Worm (Caenorhabditis elegans): Measurements from ENCODE around the gene F54F7.3.

F54F7.3 gene

ce11 chrX:11816825-11817224, 33.2 kb downstream of the F54F7.3 start:
- TF ChIP-seq flt-1 (GFP tag; IDR thresholded peaks at IDR 0.05) (no peak), cog-1 (tag; optimal IDR thresholded peaks at IDR 0.05) (no peak), klf-2 (GFP tag; conservative IDR thresholded peaks at IDR 0.05) (no peak), tab-1 (GFP tag; IDR thresholded peaks at IDR 0.05) (no peak), T22C8.4 (GFP tag; IDR thresholded peaks at IDR 0.05) (no peak), ref-1 (GFP tag; conservative IDR thresholded peaks at IDR 0.05) (no peak), med-1 (GFP tag; optimal IDR thresholded peaks at IDR 0.05; ENCODE audit: insufficient read depth) (no peak), ztf-29 (GFP tag; IDR thresholded peaks at IDR 0.05) (no peak), ztf-23 (GFP tag; IDR thresholded peaks at IDR 0.05) (no peak)

ce11 chrX:11814667-11815066, 35.3 kb downstream of the F54F7.3 start, which contains the start of gene C34E11.2:
TSS of gene C34E11.2 (minus strand) at chrX:11814750.
- TF ChIP-seq med-1 (GFP tag; optimal IDR thresholded peaks at IDR 0.05; ENCODE audit: insufficient read depth) (no peak), ztf-23 (GFP tag; IDR thresholded peaks at IDR 0.05) (no peak), ztf-29 (GFP tag; IDR thresholded peaks at IDR 0.05) (no peak), tab-1 (GFP tag; IDR thresholded peaks at IDR 0.05) (no peak), T22C8.4 (GFP tag; IDR thresholded peaks at IDR 0.05) (no peak), ref-1 (GFP tag; conservative IDR thresholded peaks at IDR 0.05) (no peak), flt-1 (GFP tag; IDR thresholded peaks at IDR 0.05) (no peak)

ce11 chrX:11806175-11806853, 43.7 kb downstream of the F54F7.3 start:
- TF ChIP-seq klf-2 (GFP tag; conservative IDR thresholded peaks at IDR 0.05) (no peak), ztf-23 (GFP tag; IDR thresholded peaks at IDR 0.05) (no peak), T22C8.4 (GFP tag; IDR thresholded peaks at IDR 0.05) (no peak), tab-1 (GFP tag; IDR thresholded peaks at IDR 0.05) (no peak), med-1 (GFP tag; optimal IDR thresholded peaks at IDR 0.05; ENCODE audit: insufficient read depth) (no peak), flt-1 (GFP tag; IDR thresholded peaks at IDR 0.05) (no peak), ref-1 (GFP tag; conservative IDR thresholded peaks at IDR 0.05) (no peak), cog-1 (tag; optimal IDR thresholded peaks at IDR 0.05) (no peak), ztf-29 (GFP tag; IDR thresholded peaks at IDR 0.05) (no peak)

- TF ChIP-seq tab-1 (GFP tag; IDR thresholded peaks at IDR 0.05) (no peak), klf-2 (GFP tag; conservative IDR thresholded peaks at IDR 0.05) (no peak), ref-1 (GFP tag; conservative IDR thresholded peaks at IDR 0.05) (no peak), cog-1 (tag; optimal IDR thresholded peaks at IDR 0.05) (no peak), ztf-23 (GFP tag; IDR thresholded peaks at IDR 0.05) (no peak), med-1 (GFP tag; optimal IDR thresholded peaks at IDR 0.05; ENCODE audit: insufficient read depth) (no peak), ztf-29 (GFP tag; IDR thresholded peaks at IDR 0.05) (no peak), flt-1 (GFP tag; IDR thresholded peaks at IDR 0.05) (no peak)
Observed at ce11 chrX:11804057-11804456, 45.9 kb downstream of the F54F7.3 start, which contains the start of gene C34E11.4. TSS of gene C34E11.4 (plus strand) at chrX:11804210.
